Worm (Caenorhabditis elegans): ENCODE measurements around the gene nbet-1.
"Not testable (repeated sequence)": the region's sequence is repeated elsewhere in the genome, so short reads cannot be mapped to it uniquely, and the experiment has no call there.

The nbet-1 gene

ce11 chrIV:5254678-5255077, 45.4 kb downstream of the nbet-1 start, which contains the start of gene F36H12.10:
TSS of gene F36H12.10 (minus strand) at chrIV:5254778.
- not testable (repeated sequence) for TF ChIP-seq zip-4 (GFP tag; optimal IDR thresholded peaks at IDR 0.05); ets-5 (GFP tag; IDR thresholded peaks at IDR 0.05); fkh-4 (tag; optimal IDR thresholded peaks at IDR 0.05; ENCODE audit: borderline replicate concordance)

ce11 chrIV:5256731-5257130, 47.4 kb downstream of the nbet-1 start, which contains the start of gene F36H12.9:
TSS of gene F36H12.9 (plus strand) at chrIV:5257031.
- not testable (repeated sequence) for TF ChIP-seq ztf-11, swsn-7, hlh-4 (tag; optimal IDR thresholded peaks at IDR 0.05)

- not testable (repeated sequence) for TF ChIP-seq ceh-8 (GFP tag; optimal IDR thresholded peaks at IDR 0.05); egl-27 (tag; optimal IDR thresholded peaks at IDR 0.05); mdl-1 (tag; optimal IDR thresholded peaks at IDR 0.05)
Observed at ce11 chrIV:5258385-5258784, 49.1 kb downstream of the nbet-1 start, which contains the start of gene ttbk-2.1. TSS of gene ttbk-2.1 (plus strand) at chrIV:5258685.

DNA sequence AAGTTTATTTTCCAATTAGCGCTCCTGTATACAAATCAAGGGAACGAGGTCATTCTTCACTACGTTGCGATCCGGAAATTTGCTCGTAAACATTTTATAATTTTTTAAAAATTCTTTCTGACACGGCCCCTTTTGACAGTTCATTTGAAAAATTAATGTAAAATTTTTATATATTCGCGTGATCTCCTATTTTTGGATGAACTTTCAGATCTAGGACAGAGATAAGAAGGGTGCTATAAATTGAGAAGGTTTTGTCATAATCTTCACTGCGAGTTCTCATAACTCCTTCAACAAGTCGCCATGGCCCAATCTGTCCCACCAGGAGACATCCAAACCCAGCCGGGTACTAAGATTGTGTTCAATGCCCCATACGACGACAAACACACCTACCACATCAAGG, 51.0 kb downstream of the nbet-1 start, which contains the start of gene msp-19:
Gene msp-19 (plus strand): TSS at position 301 of the 400 bp plus-strand sequence.
- not testable (repeated sequence) for TF ChIP-seq blmp-1 (tag; optimal IDR thresholded peaks at IDR 0.05); ceh-63 (GFP tag; optimal IDR thresholded peaks at IDR 0.05); ceh-8 (GFP tag; optimal IDR thresholded peaks at IDR 0.05)

All from whole organism, L1 larva.